Fruit fly (Drosophila melanogaster) whole organism, embryonic: ENCODE measurements around the gene Trm1.

Experiments used
- Antp ChIP-seq: fragments of 200-800 bp; sonication (Bioruptor generic); optimal IDR thresholded peaks from 3 replicates; lab custom pipeline; 2016; ENCODE audit warnings: missing biosample characterization, missing genetic modification characterization
- Atf-2 ChIP-seq: fragments of 200-800 bp; sonication (Bioruptor generic); optimal IDR thresholded peaks from 2 replicates; lab custom pipeline; 2016; ENCODE audit warnings: missing biosample characterization, missing genetic modification characterization
- B-H2 ChIP-seq: fragments of 200-800 bp; sonication (Bioruptor generic); optimal IDR thresholded peaks from 2 replicates; lab custom pipeline; 2018; ENCODE audit warnings: missing biosample characterization, mild to moderate bottlenecking, missing genetic modification characterization
- Bteb2 ChIP-seq: fragments of 200-800 bp; sonication (Bioruptor generic); optimal IDR thresholded peaks from 2 replicates; lab custom pipeline; 2016; ENCODE audit warnings: missing biosample characterization, missing genetic modification characterization
- CG10959 ChIP-seq: fragments of 200-800 bp; sonication (Bioruptor generic); IDR thresholded peaks from 2 replicates; pipeline ENCODE4 v1.3.6; 2022; ENCODE audit warnings: missing biosample characterization, missing genetic modification characterization
- CG12299 ChIP-seq: fragments of 200-800 bp; sonication (Bioruptor generic); optimal IDR thresholded peaks from 2 replicates; lab custom pipeline; 2018; ENCODE audit warnings: missing biosample characterization, mild to moderate bottlenecking, missing genetic modification characterization
- CG16863 ChIP-seq: fragments of 200-800 bp; sonication (Bioruptor generic); optimal IDR thresholded peaks from 3 replicates; lab custom pipeline; 2016; ENCODE audit warnings: missing biosample characterization, missing genetic modification characterization
- CG1792 ChIP-seq: fragments of 200-800 bp; sonication (Bioruptor generic); optimal IDR thresholded peaks from 2 replicates; lab custom pipeline; 2016; ENCODE audit warnings: missing biosample characterization, missing genetic modification characterization
- CG1832 ChIP-seq: fragments of 200-800 bp; sonication (Bioruptor generic); optimal IDR thresholded peaks from 2 replicates; lab custom pipeline; 2017; ENCODE audit warnings: missing biosample characterization, mild to moderate bottlenecking, missing genetic modification characterization, inconsistent platforms
- CG18619 ChIP-seq: fragments of 200-800 bp; sonication (Bioruptor generic); optimal IDR thresholded peaks from 3 replicates; lab custom pipeline; 2017; ENCODE audit warnings: missing biosample characterization, mild to moderate bottlenecking, missing genetic modification characterization
- CG2678 ChIP-seq: fragments of 200-800 bp; sonication (Bioruptor generic); optimal IDR thresholded peaks from 3 replicates; lab custom pipeline; 2019; ENCODE audit warnings: missing biosample characterization, mild to moderate bottlenecking, missing genetic modification characterization, moderate library complexity
- CG30020 ChIP-seq: fragments of 200-800 bp; optimal IDR thresholded peaks from 2 replicates; lab custom pipeline; 2019; ENCODE audit warnings: missing biosample characterization, mild to moderate bottlenecking, missing genetic modification characterization, moderate library complexity
- CG34376 ChIP-seq: fragments of 200-800 bp; sonication (Bioruptor generic); optimal IDR thresholded peaks from 2 replicates; lab custom pipeline; 2018; ENCODE audit warnings: missing biosample characterization, mild to moderate bottlenecking, missing genetic modification characterization
- CG4360 ChIP-seq: fragments of 200-800 bp; sonication (Bioruptor generic); IDR thresholded peaks from 2 replicates; pipeline ENCODE4 v1.3.6; 2022; ENCODE audit warnings: missing biosample characterization, missing genetic modification characterization
- CG43689 ChIP-seq: fragments of 200-800 bp; sonication (Bioruptor generic); IDR thresholded peaks from 2 replicates; pipeline ENCODE4 v1.3.6; 2022; ENCODE audit warnings: missing biosample characterization, missing genetic modification characterization
- CG6272 ChIP-seq: fragments of 200-800 bp; sonication (Bioruptor generic); IDR thresholded peaks from 2 replicates; pipeline ENCODE4 v1.3.6; 2022; ENCODE audit warnings: missing biosample characterization, missing genetic modification characterization
- CG7357 ChIP-seq: fragments of 200-800 bp; sonication (Bioruptor generic); IDR thresholded peaks from 3 replicates; pipeline ENCODE4 v1.3.6; 2022; ENCODE audit warnings: missing biosample characterization, missing genetic modification characterization
- CG7963 ChIP-seq: fragments of 200-800 bp; sonication (Bioruptor generic); IDR thresholded peaks from 3 replicates; pipeline ENCODE4 v1.3.6; 2022; ENCODE audit warnings: missing biosample characterization, missing genetic modification characterization; ENCODE audit not compliant: partially characterized antibody
- CG8765 ChIP-seq: fragments of 200-800 bp; sonication (Bioruptor generic); IDR thresholded peaks from 2 replicates; pipeline ENCODE4 v1.3.6; 2022; ENCODE audit warnings: missing biosample characterization, missing genetic modification characterization
- E2f1 ChIP-seq: fragments of 200-800 bp; sonication (Bioruptor generic); IDR thresholded peaks from 2 replicates; pipeline ENCODE4 v1.3.6; 2022; ENCODE audit warnings: missing biosample characterization, missing genetic modification characterization
- GATAe ChIP-seq: fragments of 200-800 bp; sonication (Bioruptor generic); conservative IDR thresholded peaks from 2 replicates; pipeline ENCODE4 v1.3.6; 2022; ENCODE audit warnings: missing biosample characterization, missing genetic modification characterization
- H2.0 ChIP-seq: fragments of 200-800 bp; sonication (Bioruptor generic); IDR thresholded peaks from 2 replicates; pipeline ENCODE4 v1.3.6; 2022; ENCODE audit warnings: missing biosample characterization, missing genetic modification characterization
- HmgZ ChIP-seq: fragments of 200-800 bp; sonication (Bioruptor generic); optimal IDR thresholded peaks from 2 replicates; lab custom pipeline; 2018; ENCODE audit warnings: missing biosample characterization, mild to moderate bottlenecking, missing genetic modification characterization
- Hmx ChIP-seq: fragments of 200-800 bp; sonication (Bioruptor generic); optimal IDR thresholded peaks from 2 replicates; lab custom pipeline; 2016; ENCODE audit warnings: missing biosample characterization, missing genetic modification characterization
- Lim3 ChIP-seq: fragments of 200-800 bp; sonication (Bioruptor generic); IDR thresholded peaks from 2 replicates; pipeline ENCODE4 v1.3.6; 2022; ENCODE audit warnings: missing biosample characterization, missing genetic modification characterization
- MESR4 ChIP-seq: fragments of 200-800 bp; sonication (Bioruptor generic); optimal IDR thresholded peaks from 2 replicates; lab custom pipeline; 2018; ENCODE audit warnings: missing biosample characterization, mild to moderate bottlenecking, missing genetic modification characterization, moderate library complexity
- Nf-YA ChIP-seq: fragments of 200-800 bp; sonication (Bioruptor generic); IDR thresholded peaks from 2 replicates; pipeline ENCODE4 v1.3.6; 2022; ENCODE audit warnings: missing biosample characterization, missing genetic modification characterization
- NfI ChIP-seq: fragments of 200-800 bp; sonication (Bioruptor generic); optimal IDR thresholded peaks from 3 replicates; lab custom pipeline; 2018; ENCODE audit warnings: missing biosample characterization, mild to moderate bottlenecking, missing genetic modification characterization, moderate library complexity
- Sin3A ChIP-seq: fragments of >200 bp; optimal IDR thresholded peaks from 2 replicates; lab custom pipeline; 2018
- Sox102F ChIP-seq: fragments of 200-800 bp; sonication (Bioruptor generic); optimal IDR thresholded peaks from 2 replicates; lab custom pipeline; 2018; ENCODE audit warnings: missing biosample characterization, mild to moderate bottlenecking, missing genetic modification characterization, moderate library complexity
- Taf1 ChIP-seq: fragments of 200-800 bp; sonication (Bioruptor generic); IDR thresholded peaks from 2 replicates; pipeline ENCODE4 v1.3.6; 2022; ENCODE audit warnings: missing biosample characterization, missing genetic modification characterization
- Usf ChIP-seq: fragments of 200-800 bp; sonication (Bioruptor generic); optimal IDR thresholded peaks from 2 replicates; lab custom pipeline; 2017; ENCODE audit warnings: missing genotype, missing biosample characterization, missing genetic modification characterization
- ac ChIP-seq: fragments of 200-800 bp; sonication (Bioruptor generic); optimal IDR thresholded peaks from 3 replicates; lab custom pipeline; 2017; ENCODE audit warnings: missing biosample characterization, mild to moderate bottlenecking, missing genetic modification characterization
- cas ChIP-seq: fragments of 200-800 bp; sonication (Bioruptor generic); IDR thresholded peaks from 2 replicates; pipeline ENCODE4 v1.3.6; 2022; ENCODE audit warnings: missing biosample characterization, missing genetic modification characterization
- corto ChIP-seq: fragments of 200-800 bp; sonication (Bioruptor generic); optimal IDR thresholded peaks from 2 replicates; lab custom pipeline; 2016; ENCODE audit warnings: missing biosample characterization, mild to moderate bottlenecking, missing genetic modification characterization, moderate library complexity
- disco-r ChIP-seq: fragments of 200-800 bp; sonication (Bioruptor generic); optimal IDR thresholded peaks from 2 replicates; lab custom pipeline; 2016; ENCODE audit warnings: missing biosample characterization, missing genetic modification characterization
- dmrt11E ChIP-seq: fragments of 200-800 bp; sonication (Bioruptor generic); optimal IDR thresholded peaks from 3 replicates; lab custom pipeline; 2018; ENCODE audit warnings: missing biosample characterization, mild to moderate bottlenecking, missing genetic modification characterization, moderate library complexity
- ems ChIP-seq: fragments of 200-800 bp; sonication (Bioruptor generic); optimal IDR thresholded peaks from 3 replicates; lab custom pipeline; 2016; ENCODE audit warnings: missing biosample characterization, missing genetic modification characterization
- kah ChIP-seq: fragments of 200-800 bp; sonication (Bioruptor generic); optimal IDR thresholded peaks from 2 replicates; lab custom pipeline; 2018; ENCODE audit warnings: missing biosample characterization, mild to moderate bottlenecking, missing genetic modification characterization
- kni ChIP-seq: fragments of 200-800 bp; sonication (Bioruptor generic); optimal IDR thresholded peaks from 3 replicates; lab custom pipeline; 2017; ENCODE audit warnings: mild to moderate bottlenecking, missing biosample characterization, missing genetic modification reagents, missing genetic modification characterization
- nau ChIP-seq: fragments of 200-800 bp; sonication (Bioruptor generic); optimal IDR thresholded peaks from 3 replicates; lab custom pipeline; 2017; ENCODE audit warnings: missing biosample characterization, mild to moderate bottlenecking, missing genetic modification characterization, missing genetic modification reagents
- onecut ChIP-seq: fragments of 200-800 bp; sonication (Bioruptor generic); IDR thresholded peaks from 2 replicates; pipeline ENCODE4 v1.3.6; 2022; ENCODE audit warnings: missing biosample characterization, missing genetic modification characterization
- org-1 ChIP-seq: fragments of 200-800 bp; sonication (Bioruptor generic); optimal IDR thresholded peaks from 2 replicates; lab custom pipeline; 2017; ENCODE audit warnings: missing biosample characterization, missing genetic modification characterization
- p53 ChIP-seq: fragments of 200-800 bp; sonication (Bioruptor generic); optimal IDR thresholded peaks from 2 replicates; lab custom pipeline; 2016; ENCODE audit warnings: missing biosample characterization, missing genetic modification characterization
- pan ChIP-seq, 4 experiments: fragments of >200 bp in 3 of 4; fragments of 200-800 bp in 1 of 4; sonication (Bioruptor generic) in 1 of 4; optimal IDR thresholded peaks in 3 of 4; IDR thresholded peaks in 1 of 4; 2 replicates each; pipeline versions ENCODE4 v1.3.6 to Lab custom; 2017 to 2022; ENCODE audit warnings: missing biosample characterization in 2 of 4, missing genetic modification characterization in 2 of 4, mixed read lengths in 1 of 4
- phol ChIP-seq: fragments of 200-800 bp; sonication (Bioruptor generic); optimal IDR thresholded peaks from 3 replicates; lab custom pipeline; 2018; ENCODE audit warnings: missing biosample characterization, mild to moderate bottlenecking, missing genetic modification characterization, moderate library complexity
- scrt ChIP-seq: fragments of 200-800 bp; sonication (Bioruptor generic); optimal IDR thresholded peaks from 2 replicates; lab custom pipeline; 2018; ENCODE audit warnings: missing biosample characterization, mild to moderate bottlenecking, missing genetic modification characterization, moderate library complexity
- sima ChIP-seq: fragments of 200-800 bp; sonication (Bioruptor generic); optimal IDR thresholded peaks from 2 replicates; lab custom pipeline; 2016; ENCODE audit warnings: missing biosample characterization, missing genetic modification characterization
- ssp ChIP-seq: fragments of 200-800 bp; sonication (Bioruptor generic); IDR thresholded peaks from 2 replicates; pipeline ENCODE4 v1.3.6; 2022; ENCODE audit warnings: missing biosample characterization, missing genetic modification characterization
- tup ChIP-seq: fragments of 200-800 bp; sonication (Bioruptor generic); optimal IDR thresholded peaks from 2 replicates; lab custom pipeline; 2016; ENCODE audit warnings: missing biosample characterization, mild to moderate bottlenecking, missing genetic modification characterization, moderate library complexity
- unpg ChIP-seq: fragments of 200-800 bp; sonication (Bioruptor generic); optimal IDR thresholded peaks from 3 replicates; lab custom pipeline; 2018; ENCODE audit warnings: missing biosample characterization, mild to moderate bottlenecking, missing genetic modification characterization, moderate library complexity

Trm1 gene

DNA sequence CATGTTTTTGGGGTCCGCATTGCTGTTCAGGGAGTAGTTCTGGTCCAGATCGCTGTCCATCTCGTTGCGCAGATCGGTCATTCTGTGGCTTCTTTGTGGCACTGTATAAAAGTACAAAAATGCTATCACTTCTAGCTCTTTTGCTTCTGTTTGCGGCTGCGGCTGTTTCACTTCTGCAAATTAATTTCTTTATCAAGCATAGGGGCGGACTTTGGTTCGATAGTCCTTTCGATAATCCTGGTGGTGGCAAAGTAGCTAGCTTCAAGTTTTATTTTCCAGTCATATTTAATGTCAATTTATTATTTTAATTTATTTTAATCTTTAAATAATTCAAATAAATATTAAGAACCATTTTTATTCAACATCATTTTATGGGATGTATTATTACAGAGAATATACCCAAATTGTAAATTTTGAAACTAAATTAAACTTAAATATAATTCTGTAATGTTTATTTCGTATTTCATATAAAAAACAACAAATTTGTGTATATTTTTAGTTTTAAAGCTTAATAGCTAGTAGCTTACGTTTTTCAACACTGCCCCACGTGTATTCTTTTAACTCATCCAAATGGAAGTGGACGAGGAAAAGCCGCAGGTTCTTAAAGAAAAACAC lies at the start of gene Trm1, which contains the start of gene CG5446 (continued):
- TF ChIP-seq org-1 (GFP tag; lab: Kevin White, UChicago) (peak; percentile 34), CG8765 (GFP tag; lab: Robert Waterston, UW) (no peak), CG12299 (tag; lab: Kevin White, UChicago) (peak; percentile 70), CG43689 (GFP tag; lab: Robert Waterston, UW) (no peak), CG30020 (peak; percentile 81), Taf1 (no peak), HmgZ (no peak), NfI (GFP tag; lab: Kevin White, UChicago) (peak; percentile 64), onecut (no peak), CG7963 (GFP tag; lab: Robert Waterston, UW) (no peak), kah (GFP tag; lab: Kevin White, UChicago) (no peak), sima (no peak), GATAe (no peak), E2f1 (peak; percentile 48), tup (GFP tag; lab: Kevin White, UChicago) (peak; percentile 26), Hmx (GFP tag; lab: Kevin White, UChicago) (no peak), MESR4 (GFP tag; lab: Kevin White, UChicago) (peak; percentile 95), nau (GFP tag; lab: Kevin White, UChicago) (no peak), CG34376 (GFP tag; lab: Kevin White, UChicago) (peak; percentile 32), Antp (GFP tag; lab: Kevin White, UChicago) (no peak), Sox102F (GFP tag; lab: Kevin White, UChicago) (peak; percentile 75), CG18619 (GFP tag; lab: Kevin White, UChicago) (peak; percentile 62), phol (tag; lab: Kevin White, UChicago) (peak; percentile 80), CG10959 (GFP tag; lab: Robert Waterston, UW) (no peak), scrt (GFP tag; lab: Kevin White, UChicago) (peak; percentile 47), cas (no peak), ac (GFP tag; lab: Kevin White, UChicago) (no peak), CG1792 (GFP tag; lab: Kevin White, UChicago) (no peak), CG2678 (peak; percentile 86), CG16863 (GFP tag; lab: Kevin White, UChicago) (no peak), p53 (GFP tag; lab: Kevin White, UChicago) (no peak), Atf-2 (GFP tag; lab: Kevin White, UChicago) (no peak), Sin3A (lab: Kevin White, UChicago) (no peak), kni (no peak), Usf (peak; percentile 6), Lim3 (GFP tag; lab: Robert Waterston, UW) (no peak), B-H2 (GFP tag; lab: Kevin White, UChicago) (peak; percentile 58), Nf-YA (GFP tag; lab: Robert Waterston, UW) (no peak), dmrt11E (peak; percentile 76), pan (optimal IDR thresholded peaks at IDR 0.05; lab: Kevin White, UChicago) (no peak), pan (GFP tag; optimal IDR thresholded peaks at IDR 0.05 in 1 of 2, IDR thresholded peaks at IDR 0.05 in 1 of 2) (no peak), ems (GFP tag; lab: Kevin White, UChicago) (no peak), CG4360 (GFP tag; lab: Robert Waterston, UW) (no peak), CG7357 (GFP tag; lab: Robert Waterston, UW) (no peak), ssp (GFP tag; lab: Robert Waterston, UW) (peak; percentile 55), CG6272 (GFP tag; lab: Robert Waterston, UW) (peak; percentile 39; the same call in 1 of the 2 replicates), disco-r (GFP tag; lab: Kevin White, UChicago) (no peak), CG1832 (GFP tag; lab: Kevin White, UChicago) (no peak), unpg (GFP tag; lab: Kevin White, UChicago) (peak; percentile 60), H2.0 (GFP tag; lab: Robert Waterston, UW) (no peak; the same call in 1 of the 2 replicates), corto (GFP tag; lab: Kevin White, UChicago) (no peak), Bteb2 (GFP tag; lab: Kevin White, UChicago) (no peak)
